Worm (Caenorhabditis elegans) whole organism, early embryonic: ENCODE results near the gene gcc-2.

Source experiments
- B0310.2 ChIP-seq: sonication (generic microtip); optimal IDR thresholded peaks from 2 replicates; lab custom pipeline; 2016; ENCODE audit warnings: mild to moderate bottlenecking, missing genetic modification characterization, missing compliant biosample characterization
- F13C5.2 ChIP-seq: sonication (generic microtip); optimal IDR thresholded peaks from 2 replicates; lab custom pipeline; 2017; ENCODE audit warnings: mild to moderate bottlenecking, missing genetic modification characterization, inconsistent platforms, missing compliant biosample characterization
- aly-1 ChIP-seq: sonication (generic microtip); optimal IDR thresholded peaks from 2 replicates; lab custom pipeline; 2016; ENCODE audit warnings: missing genetic modification characterization, missing compliant biosample characterization
- ama-1 ChIP-seq: fragments of 150-350 bp; optimal IDR thresholded peaks from 2 replicates; lab custom pipeline; 2014
- ceh-13 ChIP-seq: fragments of 200-800 bp; sonication (Bioruptor generic); optimal IDR thresholded peaks from 2 replicates; lab custom pipeline; 2018; ENCODE audit warnings: mild to moderate bottlenecking, missing genetic modification characterization, missing compliant biosample characterization
- ceh-36 ChIP-seq: sonication (generic microtip); optimal IDR thresholded peaks from 2 replicates; lab custom pipeline; 2016; ENCODE audit warnings: missing genetic modification characterization, inconsistent platforms, missing compliant biosample characterization
- ets-7 ChIP-seq: sonication (generic microtip); optimal IDR thresholded peaks from 2 replicates; lab custom pipeline; 2016; ENCODE audit warnings: missing genotype, missing genetic modification characterization, missing compliant biosample characterization
- flt-1 ChIP-seq: fragments of 200-800 bp; sonication (Bioruptor generic); IDR thresholded peaks from 2 replicates; pipeline ENCODE4 v1.3.6; 2022; ENCODE audit warnings: missing genetic modification characterization, missing compliant biosample characterization
- hmbx-1 ChIP-seq: sonication (generic microtip); optimal IDR thresholded peaks from 2 replicates; lab custom pipeline; 2016; ENCODE audit warnings: mild to moderate bottlenecking, missing genetic modification characterization, missing compliant biosample characterization
- hmg-4 ChIP-seq: fragments of 200-800 bp; sonication (Bioruptor generic); optimal IDR thresholded peaks from 2 replicates; lab custom pipeline; 2018; ENCODE audit warnings: mild to moderate bottlenecking, missing genetic modification characterization, missing compliant biosample characterization
- hnd-1 ChIP-seq: sonication (generic microtip); optimal IDR thresholded peaks from 2 replicates; lab custom pipeline; 2016; ENCODE audit warnings: missing genetic modification characterization, missing compliant biosample characterization
- pes-1 ChIP-seq: fragments of 200-800 bp; sonication (Bioruptor generic); IDR thresholded peaks from 2 replicates; pipeline ENCODE4 v1.3.6; 2022; ENCODE audit warnings: missing genetic modification reagents, missing genetic modification characterization, missing compliant biosample characterization
- scrt-1 ChIP-seq: fragments of 200-800 bp; sonication (Bioruptor generic); IDR thresholded peaks from 2 replicates; pipeline ENCODE4 v1.3.6; 2022; ENCODE audit warnings: missing genetic modification characterization, missing compliant biosample characterization
- sea-1 ChIP-seq: fragments of 200-800 bp; sonication (Bioruptor generic); conservative IDR thresholded peaks from 2 replicates; pipeline ENCODE4 v1.3.6; 2022; ENCODE audit warnings: missing genetic modification characterization, missing compliant biosample characterization
- tbx-11 ChIP-seq: fragments of 200-800 bp; sonication (Bioruptor generic); IDR thresholded peaks from 2 replicates; pipeline ENCODE4 v1.3.6; 2022; ENCODE audit warnings: missing genetic modification characterization, missing compliant biosample characterization
- tbx-37 ChIP-seq: fragments of 200-800 bp; sonication (Bioruptor generic); conservative IDR thresholded peaks from 2 replicates; pipeline ENCODE4 v1.3.6; 2022; ENCODE audit warnings: missing genetic modification reagents, missing genetic modification characterization, missing compliant biosample characterization
- tra-4 ChIP-seq: sonication (generic microtip); optimal IDR thresholded peaks from 2 replicates; lab custom pipeline; 2017; ENCODE audit warnings: missing genetic modification characterization, missing compliant biosample characterization

The gcc-2 gene

DNA sequence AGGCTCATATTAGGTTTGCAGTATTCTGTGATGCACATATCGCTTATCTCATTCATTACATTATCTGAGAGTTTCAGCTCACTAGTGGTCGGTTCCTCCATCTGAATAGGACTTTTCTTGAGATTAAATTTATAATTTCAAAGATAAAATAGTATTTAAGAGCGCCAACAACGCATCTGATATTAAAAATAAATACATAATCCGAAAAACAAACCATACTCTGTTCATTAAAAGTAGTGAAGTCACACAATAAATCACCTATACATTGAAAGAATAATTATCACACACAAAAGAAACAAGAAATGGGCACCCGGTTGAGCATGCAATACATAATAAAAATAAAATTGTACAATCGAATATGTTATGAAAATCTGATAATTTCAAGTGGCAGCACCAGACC, 4.5 kb downstream of the gcc-2 start, which contains the start of gene vps-53:
TSS of gene vps-53 (minus strand) at position 101 of the 400 bp plus-strand sequence.
- TF ChIP-seq flt-1 (GFP tag; lab: Robert Waterston, UW) (no peak), B0310.2 (tag; lab: Kevin White, UChicago) (no peak), tbx-37 (no peak), hnd-1 (no peak), aly-1 (tag; lab: Kevin White, UChicago) (no peak)

DNA sequence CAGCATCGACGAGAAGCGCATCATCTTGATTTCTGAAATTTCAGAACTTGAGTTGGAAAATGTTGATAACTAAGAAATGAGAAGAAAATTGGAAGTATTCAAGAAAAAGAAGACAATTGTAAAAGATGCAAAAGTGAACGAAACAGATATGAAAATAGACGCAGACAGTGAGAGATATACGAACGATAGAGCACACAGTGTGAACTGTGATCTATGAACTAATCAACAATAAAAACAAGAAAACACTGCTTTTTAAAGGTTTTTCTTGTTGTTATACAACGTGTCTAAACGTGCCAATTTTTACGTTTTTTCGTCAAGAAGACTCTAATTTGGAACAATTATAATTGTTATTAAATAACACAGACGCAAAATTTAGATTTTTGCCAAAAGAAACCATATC, 9.1 kb downstream of the gcc-2 start, which contains the start of gene ech-6:
TSS of gene ech-6 (minus strand) at position 32 of the 400 bp plus-strand sequence.
- TF ChIP-seq F13C5.2 (tag; lab: Kevin White, UChicago) = no peak
- no peak for TF ChIP-seq ets-7 (tag; lab: Kevin White, UChicago)
- no peak for TF ChIP-seq tbx-11 (GFP tag; lab: Robert Waterston, UW)
- TF ChIP-seq tra-4 = no peak
- TF ChIP-seq tbx-37 = no peak
- TF ChIP-seq aly-1 (tag; lab: Kevin White, UChicago) = no peak
- no peak for TF ChIP-seq ceh-36 (tag; lab: Kevin White, UChicago)
- no peak for TF ChIP-seq hnd-1
- TF ChIP-seq B0310.2 (tag; lab: Kevin White, UChicago) = no peak
- TF ChIP-seq scrt-1 (GFP tag; lab: Robert Waterston, UW) = no peak

DNA sequence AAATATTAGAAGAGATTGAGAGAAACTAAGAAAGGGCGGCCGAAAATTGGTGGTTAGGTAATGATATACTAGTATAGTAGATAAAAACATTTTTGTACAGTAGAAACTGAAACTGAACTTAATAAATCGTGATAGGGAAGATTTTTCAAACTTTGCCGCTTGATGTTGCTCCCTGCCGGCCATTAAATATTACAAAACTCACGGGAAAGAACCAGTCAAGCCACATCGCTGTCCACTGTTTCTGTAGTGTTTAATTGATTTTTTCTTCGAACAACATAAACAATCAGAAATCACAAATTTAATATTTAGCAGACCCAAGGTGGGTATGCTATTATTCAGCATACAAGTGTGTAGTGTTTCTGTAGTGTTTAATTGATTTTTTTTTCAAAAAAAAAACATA, 10.9 kb downstream of the gcc-2 start, which contains the start of gene T05G5.5:
TSS of gene T05G5.5 (minus strand) at position 359 of the 400 bp plus-strand sequence.
- TF ChIP-seq ceh-13 (GFP tag; lab: Kevin White, UChicago) = no peak
- TF ChIP-seq tbx-11 (GFP tag; lab: Robert Waterston, UW) = no peak
- TF ChIP-seq B0310.2 (tag; lab: Kevin White, UChicago) = no peak
- TF ChIP-seq ceh-36 (tag; lab: Kevin White, UChicago) = no peak
- no peak for TF ChIP-seq F13C5.2 (tag; lab: Kevin White, UChicago)
- no peak for TF ChIP-seq hmbx-1 (tag; lab: Kevin White, UChicago)
- TF ChIP-seq aly-1 (tag; lab: Kevin White, UChicago) = no peak
- TF ChIP-seq hnd-1 = no peak
- no peak for TF ChIP-seq ets-7 (tag; lab: Kevin White, UChicago)
- no peak for TF ChIP-seq flt-1 (GFP tag; lab: Robert Waterston, UW)
- no peak for TF ChIP-seq tbx-37
- no peak for TF ChIP-seq sea-1 (GFP tag; lab: Robert Waterston, UW)
- TF ChIP-seq scrt-1 (GFP tag; lab: Robert Waterston, UW) = no peak
- no peak for TF ChIP-seq ama-1 (lab: Kevin White, UChicago)

DNA sequence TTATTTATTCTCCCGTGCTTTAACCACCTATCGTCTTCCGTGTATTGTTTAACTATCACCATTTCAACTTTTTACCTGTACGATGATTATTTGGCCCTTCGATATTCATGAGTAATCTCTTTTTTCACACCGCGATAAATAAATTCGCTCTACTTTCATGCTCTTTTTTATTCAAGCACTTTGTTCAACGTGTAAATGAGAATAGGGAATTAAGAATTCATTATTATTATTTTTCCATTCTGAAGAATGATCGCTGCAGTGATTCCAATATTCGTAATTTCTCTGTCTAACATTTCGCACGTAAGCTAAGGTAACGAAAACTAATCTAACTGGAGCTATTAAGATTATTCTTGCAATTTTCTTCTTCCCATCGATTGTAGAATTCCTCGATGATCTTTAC, 13.2 kb downstream of the gcc-2 start, which contains the start of gene T05G5.4:
TSS of gene T05G5.4 (plus strand) at position 241 of the 400 bp plus-strand sequence.
- TF ChIP-seq tbx-37 = no peak
- no peak for TF ChIP-seq flt-1 (GFP tag; lab: Robert Waterston, UW)
- TF ChIP-seq F13C5.2 (tag; lab: Kevin White, UChicago) = no peak
- no peak for TF ChIP-seq sea-1 (GFP tag; lab: Robert Waterston, UW)
- TF ChIP-seq hmbx-1 (tag; lab: Kevin White, UChicago) = no peak
- TF ChIP-seq pes-1 (GFP tag; lab: Robert Waterston, UW) = no peak
- TF ChIP-seq ets-7 (tag; lab: Kevin White, UChicago) = no peak
- no peak for TF ChIP-seq scrt-1 (GFP tag; lab: Robert Waterston, UW)
- TF ChIP-seq hmg-4 = no peak
- no peak for TF ChIP-seq tbx-11 (GFP tag; lab: Robert Waterston, UW)
- TF ChIP-seq tra-4 = no peak

DNA sequence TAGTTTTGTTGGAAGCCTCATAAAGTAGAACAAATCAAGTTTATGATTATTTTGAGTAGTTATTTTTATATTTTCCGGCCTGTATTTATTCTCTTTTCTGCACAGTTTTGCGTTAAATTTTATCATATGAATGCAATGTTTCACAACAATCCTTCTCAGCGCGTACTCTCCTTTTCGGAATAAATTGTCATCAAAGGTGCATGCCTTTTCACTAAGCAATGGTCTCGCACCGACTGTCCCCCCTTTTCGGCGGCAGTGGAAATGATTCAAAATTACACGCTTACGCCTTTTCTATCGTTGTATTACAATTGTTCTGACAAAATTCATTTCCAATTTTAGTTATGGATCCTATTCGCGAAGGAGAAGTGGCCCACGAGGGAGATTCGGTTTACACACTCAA, 14.8 kb downstream of the gcc-2 start, which contains the start of the genes iff-1 and cdk-1:
TSS of gene iff-1 (minus strand) at position 61 of the 400 bp plus-strand sequence.
TSS of gene cdk-1 (plus strand) at position 340 of the 400 bp plus-strand sequence.
- TF ChIP-seq hmg-4 (peak; percentile 33), ama-1 (lab: Kevin White, UChicago) (no peak), tbx-11 (GFP tag; lab: Robert Waterston, UW) (no peak)

DNA sequence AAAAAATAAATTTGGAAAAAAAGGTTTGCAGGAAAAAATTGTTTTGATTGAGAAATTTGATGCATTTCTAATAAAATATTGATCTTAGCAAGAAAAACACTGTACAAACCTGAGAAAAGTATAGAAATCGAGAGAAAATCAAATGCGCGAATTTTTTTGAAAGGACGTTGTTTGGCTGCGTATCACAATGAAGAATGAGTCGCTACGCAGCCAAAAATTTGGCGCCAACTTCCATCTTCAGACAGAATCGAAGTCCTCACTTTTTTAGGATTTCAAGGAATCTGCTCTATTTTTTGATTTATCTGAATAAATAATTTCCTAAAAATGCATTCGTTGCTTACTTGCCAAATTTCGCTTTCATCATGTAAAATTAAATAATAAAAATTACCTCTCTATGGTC, 15.3 kb downstream of the gcc-2 start:
- TF ChIP-seq tbx-11 (GFP tag; lab: Robert Waterston, UW) (no peak), tra-4 (no peak), ets-7 (tag; lab: Kevin White, UChicago) (no peak), flt-1 (GFP tag; lab: Robert Waterston, UW) (no peak), hmbx-1 (tag; lab: Kevin White, UChicago) (no peak), ama-1 (lab: Kevin White, UChicago) (no peak), sea-1 (GFP tag; lab: Robert Waterston, UW) (no peak), scrt-1 (GFP tag; lab: Robert Waterston, UW) (no peak)

DNA sequence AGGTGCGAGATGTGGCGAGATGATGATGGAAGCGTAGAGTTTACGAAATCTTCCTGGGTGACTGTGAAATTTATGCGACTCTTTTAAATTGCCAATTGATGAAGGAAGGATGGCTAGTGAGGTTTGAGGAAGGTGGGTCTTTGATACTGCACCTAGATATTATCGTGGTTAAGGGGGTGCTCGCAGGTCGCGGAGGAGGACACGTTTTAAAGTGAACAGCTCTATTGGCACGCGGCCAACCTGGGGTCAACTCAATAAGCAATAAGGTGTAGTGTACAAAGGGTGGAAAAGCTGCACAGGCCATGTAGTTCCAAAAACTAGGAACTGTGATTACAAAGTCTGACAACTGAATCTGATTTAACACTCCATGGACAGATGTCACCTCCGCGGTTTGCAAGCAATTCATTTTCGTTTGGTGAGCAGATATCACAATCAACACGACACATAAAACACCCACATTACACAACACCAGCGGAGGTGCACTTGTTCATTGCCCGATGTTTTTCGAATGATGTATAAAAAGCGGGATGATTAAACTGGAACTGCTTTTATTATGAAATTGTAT, 16.5 kb downstream of the gcc-2 start:
- TF ChIP-seq tbx-11 (GFP tag; lab: Robert Waterston, UW) = no peak
- no peak for TF ChIP-seq ceh-13 (GFP tag; lab: Kevin White, UChicago)
- no peak for TF ChIP-seq F13C5.2 (tag; lab: Kevin White, UChicago)

DNA sequence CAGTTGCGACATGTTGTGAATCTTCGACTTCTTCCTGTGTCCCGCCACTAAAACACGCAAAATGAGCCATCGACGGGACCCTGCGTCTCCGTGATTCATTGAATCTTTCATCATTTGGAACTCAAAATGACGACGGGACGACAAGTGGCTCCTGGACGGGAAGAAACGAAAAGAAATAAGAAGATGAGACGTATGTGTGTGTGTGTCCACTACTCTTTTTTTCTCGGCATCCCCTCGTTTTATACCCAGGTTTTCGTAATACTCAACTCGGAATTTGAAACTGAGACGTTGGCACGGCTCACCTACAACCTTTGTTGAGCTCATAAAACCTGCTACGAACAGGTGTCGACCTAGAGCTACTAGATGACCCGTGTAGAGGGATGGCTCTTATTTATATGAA, 17.4 kb downstream of the gcc-2 start:
- no peak for TF ChIP-seq tbx-11 (GFP tag; lab: Robert Waterston, UW)
- no peak for TF ChIP-seq pes-1 (GFP tag; lab: Robert Waterston, UW)
- TF ChIP-seq hmbx-1 (tag; lab: Kevin White, UChicago) = no peak
- TF ChIP-seq ama-1 (lab: Kevin White, UChicago) = no peak
